Fruit fly (Drosophila melanogaster) whole organism, adult: Measurements from ENCODE around the gene Gba1b.

Experiments used
- CG11617 ChIP-seq: fragments of 200-800 bp; sonication (Bioruptor generic); optimal IDR thresholded peaks from 2 replicates; lab custom pipeline; 2017; ENCODE audit warnings: mild to moderate bottlenecking, missing biosample characterization, missing genetic modification reagents, missing genetic modification characterization
- CG12768 ChIP-seq: fragments of 200-800 bp; sonication (Bioruptor generic); optimal IDR thresholded peaks from 2 replicates; lab custom pipeline; 2017; ENCODE audit warnings: missing biosample characterization, missing genetic modification characterization, mild to moderate bottlenecking, moderate library complexity, missing genetic modification reagents
- CG14711 ChIP-seq: fragments of 200-800 bp; sonication (Bioruptor generic); optimal IDR thresholded peaks from 2 replicates; lab custom pipeline; 2018; ENCODE audit warnings: missing biosample characterization, mild to moderate bottlenecking, missing genetic modification characterization, moderate library complexity
- CG1620 ChIP-seq: fragments of 200-800 bp; sonication (Bioruptor generic); optimal IDR thresholded peaks from 2 replicates; lab custom pipeline; 2016; ENCODE audit warnings: missing biosample characterization, missing genetic modification characterization
- CG5204 ChIP-seq: fragments of 200-800 bp; sonication (Bioruptor generic); optimal IDR thresholded peaks from 2 replicates; lab custom pipeline; 2016; ENCODE audit warnings: missing biosample characterization, missing genetic modification characterization
- Clk ChIP-seq: fragments of 200-800 bp; sonication (Bioruptor generic); optimal IDR thresholded peaks from 2 replicates; lab custom pipeline; 2017; ENCODE audit warnings: missing biosample characterization, missing genetic modification characterization
- Hr96 ChIP-seq: fragments of 200-800 bp; sonication (Bioruptor generic); optimal IDR thresholded peaks from 2 replicates; lab custom pipeline; 2016; ENCODE audit warnings: missing biosample characterization, missing genetic modification characterization
- bab1 ChIP-seq: fragments of 200-800 bp; sonication (Bioruptor generic); optimal IDR thresholded peaks from 3 replicates; lab custom pipeline; 2019; ENCODE audit warnings: missing biosample characterization, mild to moderate bottlenecking, missing genetic modification characterization, moderate library complexity
- cic ChIP-seq: fragments of 200-800 bp; sonication (Bioruptor generic); optimal IDR thresholded peaks from 2 replicates; lab custom pipeline; 2017; ENCODE audit warnings: missing biosample characterization, mild to moderate bottlenecking, missing genetic modification characterization, moderate library complexity
- cnc ChIP-seq, 2 experiments: fragments of >200 bp; optimal IDR thresholded peaks; 2 replicates each; lab custom pipeline; 2017
- kay ChIP-seq: fragments of 200-800 bp; sonication (Bioruptor generic); peaks from one replicate; lab custom pipeline; 2016; ENCODE audit warnings: missing biosample characterization, missing genetic modification characterization, borderline replicate concordance
- ovo ChIP-seq: fragments of 200-800 bp; sonication (Bioruptor generic); optimal IDR thresholded peaks from 2 replicates; lab custom pipeline; 2016; ENCODE audit warnings: missing biosample characterization, missing genetic modification characterization
- pad ChIP-seq: fragments of 200-800 bp; sonication (Bioruptor generic); optimal IDR thresholded peaks from 3 replicates; lab custom pipeline; 2017; ENCODE audit warnings: missing biosample characterization, missing genetic modification characterization, mild to moderate bottlenecking, moderate library complexity, missing genetic modification reagents

DNA sequence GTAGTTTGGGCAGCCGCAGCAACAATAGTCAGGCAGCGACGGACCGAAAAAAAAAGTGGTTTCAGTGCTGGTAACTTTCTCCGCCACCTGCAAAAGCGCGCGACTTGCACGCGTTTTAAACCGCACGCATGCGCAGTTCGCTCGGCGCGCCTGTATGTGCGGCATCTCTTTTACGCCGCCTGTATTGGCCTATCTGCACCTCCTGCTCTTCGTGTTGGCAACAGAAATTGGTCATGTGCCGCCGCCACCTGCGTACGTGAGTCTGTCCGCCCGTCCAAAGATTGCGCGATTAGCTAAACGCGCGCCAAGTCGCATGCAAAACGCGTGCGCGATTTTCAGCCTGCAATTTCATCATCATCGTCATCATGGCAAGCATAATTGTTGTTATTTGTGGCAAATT, 31.0 kb downstream of the Gba1b start:
- TF ChIP-seq Clk (GFP tag; lab: Kevin White, UChicago) (no peak), CG5204 (no peak), cnc (optimal IDR thresholded peaks at IDR 0.05; lab: Kevin White, UChicago) (no peak), CG14711 (tag; lab: Kevin White, UChicago) (no peak), CG11617 (GFP tag; lab: Kevin White, UChicago) (no peak), cic (GFP tag; lab: Kevin White, UChicago) (no peak), CG1620 (GFP tag; lab: Kevin White, UChicago) (no peak), kay (GFP tag; lab: Kevin White, UChicago) (no peak), Hr96 (GFP tag; lab: Kevin White, UChicago) (no peak), ovo (GFP tag; lab: Kevin White, UChicago) (no peak), bab1 (no peak), pad (GFP tag; lab: Kevin White, UChicago) (no peak), CG12768 (GFP tag; lab: Kevin White, UChicago) (no peak)
